Fruit fly (Drosophila melanogaster) whole organism, pupa: ENCODE data around the gene CG31560.

ENCODE experiments used
- CG32121 ChIP-seq: fragments of 200-800 bp; sonication (Bioruptor generic); IDR thresholded peaks from 2 replicates; pipeline ENCODE4 v1.3.6; 2022; ENCODE audit warnings: missing biosample characterization, missing genetic modification characterization
- D1 ChIP-seq: fragments of 200-800 bp; sonication (Bioruptor generic); optimal IDR thresholded peaks from 2 replicates; lab custom pipeline; 2018; ENCODE audit warnings: missing biosample characterization, mild to moderate bottlenecking, missing genetic modification characterization, moderate library complexity
- Pif1A ChIP-seq: fragments of 200-800 bp; sonication (Bioruptor generic); optimal IDR thresholded peaks from 3 replicates; lab custom pipeline; 2016; ENCODE audit warnings: missing biosample characterization, missing genetic modification characterization
- Snoo ChIP-seq: fragments of 200-800 bp; sonication (Bioruptor generic); optimal IDR thresholded peaks from 3 replicates; lab custom pipeline; 2017; ENCODE audit warnings: missing biosample characterization, mild to moderate bottlenecking, missing genetic modification characterization, inconsistent platforms
- fd96Ca ChIP-seq: fragments of 200-800 bp; sonication (Bioruptor generic); IDR thresholded peaks from 3 replicates; pipeline ENCODE4 v1.3.6; 2022; ENCODE audit warnings: missing biosample characterization, missing genetic modification characterization

DNA sequence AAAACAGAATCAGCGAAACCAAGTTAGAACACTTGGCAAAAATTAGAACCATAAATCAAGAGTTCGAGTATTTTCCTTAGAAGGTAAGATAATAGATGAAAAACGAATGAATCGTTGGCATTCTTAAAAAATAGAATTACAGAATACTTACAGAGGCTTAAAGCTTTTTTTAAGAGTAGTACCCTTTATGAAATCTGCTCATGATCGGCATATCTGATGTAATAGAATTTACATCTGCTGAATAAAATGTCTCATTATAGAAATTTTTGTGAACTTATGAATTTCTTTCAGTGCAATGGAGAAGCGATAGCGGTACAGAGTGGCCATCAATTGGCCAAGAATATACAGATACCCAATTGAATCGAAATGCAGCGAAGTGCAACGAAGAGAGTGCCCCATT lies 18.3 kb upstream of the CG31560 start, which contains the start of gene Osi13:
- no peak for TF ChIP-seq Pif1A (GFP tag; lab: Kevin White, UChicago)
- no peak for TF ChIP-seq Snoo (tag; lab: Kevin White, UChicago)
- TF ChIP-seq fd96Ca = no peak
- no peak for TF ChIP-seq CG32121 (GFP tag; lab: Robert Waterston, UW)
- TF ChIP-seq D1 (tag; lab: Kevin White, UChicago) = no peak
